Worm (Caenorhabditis elegans) whole organism, L3 larva: ENCODE data around the gene F08G2.4.

Source experiments
- R02D3.7 ChIP-seq: fragments of 150-350 bp; optimal IDR thresholded peaks from 2 replicates; lab custom pipeline; 2014; ENCODE audit warnings: missing biosample characterization, missing genetic modification characterization
- aly-2 ChIP-seq: fragments of 150-350 bp; optimal IDR thresholded peaks from 2 replicates; lab custom pipeline; 2014; ENCODE audit warnings: missing biosample characterization, missing genetic modification characterization
- ceh-28 ChIP-seq: fragments of 150-350 bp; optimal IDR thresholded peaks from 2 replicates; lab custom pipeline; 2014; ENCODE audit warnings: missing biosample characterization, missing genetic modification reagents, missing genetic modification characterization
- ceh-9 ChIP-seq: sonication (generic microtip); optimal IDR thresholded peaks from 2 replicates; lab custom pipeline; 2018; ENCODE audit warnings: missing biosample characterization, missing genetic modification characterization
- daf-12 ChIP-seq: fragments of 150-350 bp; optimal IDR thresholded peaks from 2 replicates; lab custom pipeline; 2014; ENCODE audit warnings: missing biosample characterization, missing genetic modification reagents, missing genetic modification characterization
- egl-5 ChIP-seq: fragments of 150-350 bp; optimal IDR thresholded peaks from 2 replicates; lab custom pipeline; 2017; ENCODE audit warnings: missing biosample characterization, missing genetic modification reagents, missing genetic modification characterization, inconsistent platforms
- elt-1 ChIP-seq: fragments of 150-350 bp; optimal IDR thresholded peaks from 2 replicates; lab custom pipeline; 2014; ENCODE audit warnings: missing biosample characterization, missing genetic modification characterization
- elt-2 ChIP-seq: sonication (generic microtip); optimal IDR thresholded peaks from 2 replicates; lab custom pipeline; 2016; ENCODE audit warnings: missing genetic modification reagents, mild to moderate bottlenecking, missing genetic modification characterization, missing compliant biosample characterization
- elt-3 ChIP-seq, 3 experiments: fragments of 150-350 bp in 1 of 3; sonication (generic microtip) in 2 of 3; optimal IDR thresholded peaks; 2 replicates in 2 of 3; 4 replicates in 1 of 3; lab custom pipeline; 2014 to 2017; ENCODE audit warnings: missing biosample characterization in 3 of 3, missing genetic modification characterization in 3 of 3
- eor-1 ChIP-seq, 2 experiments: fragments of 150-350 bp; optimal IDR thresholded peaks; 2 replicates each; lab custom pipeline; 2014 to 2018; ENCODE audit warnings: missing biosample characterization in 2 of 2, missing genetic modification characterization in 2 of 2
- fkh-10 ChIP-seq: sonication (generic microtip); optimal IDR thresholded peaks from 2 replicates; lab custom pipeline; 2017; ENCODE audit warnings: missing biosample characterization, missing genetic modification reagents, missing genetic modification characterization
- fkh-2 ChIP-seq: fragments of 150-350 bp; optimal IDR thresholded peaks from 2 replicates; lab custom pipeline; 2014; ENCODE audit warnings: missing biosample characterization, missing genetic modification reagents, missing genetic modification characterization
- fos-1 ChIP-seq: fragments of 150-350 bp; optimal IDR thresholded peaks from 2 replicates; lab custom pipeline; 2014; ENCODE audit warnings: missing biosample characterization, missing genetic modification characterization
- hmg-11 ChIP-seq: sonication (generic microtip); optimal IDR thresholded peaks from 2 replicates; lab custom pipeline; 2016; ENCODE audit warnings: missing genetic modification characterization, missing compliant biosample characterization
- jun-1 ChIP-seq: fragments of 150-350 bp; optimal IDR thresholded peaks from 2 replicates; lab custom pipeline; 2014; ENCODE audit warnings: missing biosample characterization, missing genetic modification reagents, missing genetic modification characterization
- lin-15B ChIP-seq: fragments of 150-350 bp; optimal IDR thresholded peaks from 2 replicates; lab custom pipeline; 2014; ENCODE audit warnings: missing biosample characterization, missing genetic modification characterization
- lin-39 ChIP-seq: fragments of 150-350 bp; optimal IDR thresholded peaks from 2 replicates; lab custom pipeline; 2018; ENCODE audit warnings: missing biosample characterization, missing genetic modification reagents, missing genetic modification characterization
- lsy-12 ChIP-seq: sonication (generic microtip); optimal IDR thresholded peaks from 2 replicates; lab custom pipeline; 2016; ENCODE audit warnings: mild to moderate bottlenecking, missing genetic modification characterization, missing compliant biosample characterization
- mdl-1 ChIP-seq: fragments of 150-350 bp; optimal IDR thresholded peaks from 2 replicates; lab custom pipeline; 2014; ENCODE audit warnings: missing biosample characterization, missing genetic modification characterization
- mml-1 ChIP-seq: fragments of 150-350 bp; sonication (generic microtip); optimal IDR thresholded peaks from 3 replicates; lab custom pipeline; 2014; ENCODE audit warnings: missing biosample characterization, missing genetic modification characterization
- nfya-1 ChIP-seq: sonication (generic microtip); optimal IDR thresholded peaks from 2 replicates; lab custom pipeline; 2017; ENCODE audit warnings: missing genetic modification characterization, mild to moderate bottlenecking, missing compliant biosample characterization, antibody characterized with exemption, moderate library complexity; ENCODE audit not compliant: insufficient read depth
- nhr-11 ChIP-seq: fragments of 150-350 bp; optimal IDR thresholded peaks from 2 replicates; lab custom pipeline; 2014; ENCODE audit warnings: missing biosample characterization, missing genetic modification characterization
- nhr-12 ChIP-seq: fragments of 150-350 bp; optimal IDR thresholded peaks from 2 replicates; lab custom pipeline; 2014; ENCODE audit warnings: missing biosample characterization, missing genetic modification characterization
- nhr-23 ChIP-seq: fragments of 150-350 bp; optimal IDR thresholded peaks from 2 replicates; lab custom pipeline; 2014; ENCODE audit warnings: missing biosample characterization, missing genetic modification reagents, missing genetic modification characterization
- nhr-28 ChIP-seq: fragments of 150-350 bp; optimal IDR thresholded peaks from 2 replicates; lab custom pipeline; 2014; ENCODE audit warnings: missing biosample characterization, missing genetic modification characterization
- nhr-43 ChIP-seq: sonication (generic microtip); optimal IDR thresholded peaks from 2 replicates; lab custom pipeline; 2016; ENCODE audit warnings: mild to moderate bottlenecking, missing genetic modification characterization, missing compliant biosample characterization; ENCODE audit not compliant: poor library complexity, severe bottlenecking
- nhr-67 ChIP-seq: fragments of 150-350 bp; optimal IDR thresholded peaks from 2 replicates; lab custom pipeline; 2014; ENCODE audit warnings: missing biosample characterization, missing genetic modification characterization
- nhr-77 ChIP-seq: fragments of 150-350 bp; optimal IDR thresholded peaks from 2 replicates; lab custom pipeline; 2014; ENCODE audit warnings: missing biosample characterization, missing genetic modification characterization
- pha-4 ChIP-seq: fragments of 150-350 bp; optimal IDR thresholded peaks from 2 replicates; lab custom pipeline; 2014; ENCODE audit warnings: missing biosample characterization, missing genetic modification reagents, missing genetic modification characterization
- pqm-1 ChIP-seq: fragments of 150-350 bp; optimal IDR thresholded peaks from 2 replicates; lab custom pipeline; 2017; ENCODE audit warnings: missing biosample characterization, missing genetic modification characterization, inconsistent platforms
- unc-62 ChIP-seq: fragments of 150-350 bp; sonication (generic microtip); optimal IDR thresholded peaks from 4 replicates; lab custom pipeline; 2014; ENCODE audit warnings: missing biosample characterization, missing genetic modification reagents, missing genetic modification characterization
- zag-1 ChIP-seq: fragments of 150-350 bp; optimal IDR thresholded peaks from 2 replicates; lab custom pipeline; 2014; ENCODE audit warnings: missing biosample characterization, missing genetic modification characterization
- ztf-11 ChIP-seq: fragments of 150-350 bp; optimal IDR thresholded peaks from 2 replicates; lab custom pipeline; 2014; ENCODE audit warnings: missing biosample characterization, missing genetic modification characterization

F08G2.4 gene

ce11 chrII:13830255-13830654 lies at the start of gene F08G2.4:
F08G2.4 (plus strand) TSS chrII:13830602.
- TF ChIP-seq elt-1 (tag; lab: Kevin White, UChicago) (no peak), nhr-23 (tag; lab: Kevin White, UChicago) (no peak), nhr-11 (tag; lab: Kevin White, UChicago) (no peak), egl-5 (no peak), nhr-28 (no peak), ztf-11 (tag; lab: Kevin White, UChicago) (no peak)

ce11 chrII:13780792-13781248 lies 49.6 kb upstream of the F08G2.4 start:
- no peak for TF ChIP-seq jun-1 (tag; lab: Kevin White, UChicago)
- TF ChIP-seq nhr-67 (tag; lab: Kevin White, UChicago), result no peak
- no peak for TF ChIP-seq pha-4 (tag; lab: Kevin White, UChicago)
- TF ChIP-seq zag-1 (tag; lab: Kevin White, UChicago), result no peak
- TF ChIP-seq mml-1, result no peak
- TF ChIP-seq aly-2 (tag; lab: Kevin White, UChicago), result no peak
- TF ChIP-seq hmg-11 (tag; lab: Kevin White, UChicago), result no peak
- no peak for TF ChIP-seq lsy-12 (tag; lab: Kevin White, UChicago)
- TF ChIP-seq nhr-28, result no peak
- TF ChIP-seq elt-3 (tag; optimal IDR thresholded peaks at IDR 0.05; lab: Kevin White, UChicago), result no peak
- TF ChIP-seq nhr-77 (tag; lab: Kevin White, UChicago), result peak; percentile 65
- no peak for TF ChIP-seq egl-5
- TF ChIP-seq ceh-9 (tag; lab: Kevin White, UChicago), result no peak
- peak; percentile 42 for TF ChIP-seq pqm-1
- no peak for TF ChIP-seq ztf-11 (tag; lab: Kevin White, UChicago)
- peak; percentile 70 for TF ChIP-seq elt-2 (tag; lab: Kevin White, UChicago)

- no peak for TF ChIP-seq elt-1 (tag; lab: Kevin White, UChicago)
- TF ChIP-seq pqm-1, result no peak
- TF ChIP-seq lin-15B (tag; lab: Kevin White, UChicago), result no peak
- no peak for TF ChIP-seq egl-5
- no peak for TF ChIP-seq elt-3 (tag; optimal IDR thresholded peaks at IDR 0.05; lab: Kevin White, UChicago)
- TF ChIP-seq mdl-1 (tag; lab: Kevin White, UChicago), result no peak
- no peak for TF ChIP-seq unc-62
- no peak for TF ChIP-seq ztf-11 (tag; lab: Kevin White, UChicago)
- no peak for TF ChIP-seq elt-2 (tag; lab: Kevin White, UChicago)
- TF ChIP-seq nhr-43 (tag; lab: Kevin White, UChicago), result no peak
- no peak for TF ChIP-seq lin-39 (tag; lab: Kevin White, UChicago)
- no peak for TF ChIP-seq lsy-12 (tag; lab: Kevin White, UChicago)
- no peak for TF ChIP-seq zag-1 (tag; lab: Kevin White, UChicago)
- no peak for TF ChIP-seq nhr-12 (tag; lab: Kevin White, UChicago)
- TF ChIP-seq fkh-2 (tag; lab: Kevin White, UChicago), result no peak
- TF ChIP-seq eor-1 (tag; optimal IDR thresholded peaks at IDR 0.05; lab: Kevin White, UChicago), result no peak
- TF ChIP-seq jun-1 (tag; lab: Kevin White, UChicago), result no peak
- no peak for TF ChIP-seq fkh-10 (GFP tag; lab: Kevin White, UChicago)
- TF ChIP-seq, all 47 proteins: peak for 0
Measured at ce11 chrII:13783880-13784279, 46.5 kb upstream of the F08G2.4 start, which contains the start of gene C01B9.4. C01B9.4 (minus strand) TSS chrII:13783980.

- TF ChIP-seq fos-1 (tag; lab: Kevin White, UChicago) (no peak), lin-39 (tag; lab: Kevin White, UChicago) (no peak), R02D3.7 (tag; lab: Kevin White, UChicago) (no peak), elt-2 (tag; lab: Kevin White, UChicago) (no peak), mdl-1 (tag; lab: Kevin White, UChicago) (no peak), nhr-23 (tag; lab: Kevin White, UChicago) (no peak), nhr-28 (no peak), hmg-11 (tag; lab: Kevin White, UChicago) (no peak), eor-1 (tag; optimal IDR thresholded peaks at IDR 0.05; lab: Kevin White, UChicago) (no peak), nhr-67 (tag; lab: Kevin White, UChicago) (no peak), lsy-12 (tag; lab: Kevin White, UChicago) (no peak), nfya-1 (tag; lab: Kevin White, UChicago) (no peak), elt-3 (tag; optimal IDR thresholded peaks at IDR 0.05; lab: Kevin White, UChicago) (no peak), pqm-1 (no peak), elt-1 (tag; lab: Kevin White, UChicago) (no peak)
Measured at ce11 chrII:13785582-13785981, 44.8 kb upstream of the F08G2.4 start.

- no peak for TF ChIP-seq ztf-11 (tag; lab: Kevin White, UChicago)
- no peak for TF ChIP-seq daf-12 (tag; lab: Kevin White, UChicago)
- no peak for TF ChIP-seq pha-4 (tag; lab: Kevin White, UChicago)
- TF ChIP-seq ceh-28 (tag; lab: Kevin White, UChicago), result no peak
- TF ChIP-seq mdl-1 (tag; lab: Kevin White, UChicago), result no peak
- no peak for TF ChIP-seq lin-39 (tag; lab: Kevin White, UChicago)
Measured at ce11 chrII:13786899-13787298, 43.5 kb upstream of the F08G2.4 start.
